Fruit fly (Drosophila melanogaster) whole organism, embryonic: ENCODE measurements around the gene Apoltp.

Experiments used
- CG11504 ChIP-seq: fragments of 200-800 bp; sonication (Bioruptor generic); optimal IDR thresholded peaks from 3 replicates; lab custom pipeline; 2019; ENCODE audit warnings: missing biosample characterization, mild to moderate bottlenecking, missing genetic modification characterization, moderate library complexity
- CG11560 ChIP-seq: fragments of 200-800 bp; sonication (Bioruptor generic); IDR thresholded peaks from 3 replicates; pipeline ENCODE4 v1.3.6; 2022; ENCODE audit warnings: missing biosample characterization, missing genetic modification characterization
- CG13775 ChIP-seq: fragments of 200-800 bp; sonication (Bioruptor generic); optimal IDR thresholded peaks from 3 replicates; lab custom pipeline; 2017; ENCODE audit warnings: missing biosample characterization, mild to moderate bottlenecking, missing genetic modification characterization
- CG15269 ChIP-seq: fragments of 200-800 bp; sonication (Bioruptor generic); optimal IDR thresholded peaks from 2 replicates; lab custom pipeline; 2018; ENCODE audit warnings: missing biosample characterization, mild to moderate bottlenecking, missing genetic modification characterization, moderate library complexity
- CG16779 ChIP-seq: fragments of 200-800 bp; sonication (Bioruptor generic); IDR thresholded peaks from 2 replicates; pipeline ENCODE4 v1.3.6; 2022; ENCODE audit warnings: missing biosample characterization, missing genetic modification characterization
- CG17186 ChIP-seq: fragments of 200-800 bp; sonication (Bioruptor generic); optimal IDR thresholded peaks from 3 replicates; lab custom pipeline; 2017; ENCODE audit warnings: missing biosample characterization, missing genetic modification reagents, missing genetic modification characterization
- CG17328 ChIP-seq: fragments of 200-800 bp; sonication (Bioruptor generic); IDR thresholded peaks from 2 replicates; pipeline ENCODE4 v1.3.6; 2022; ENCODE audit warnings: missing biosample characterization, missing genetic modification characterization
- CG17359 ChIP-seq: fragments of 200-800 bp; sonication (Bioruptor generic); optimal IDR thresholded peaks from 3 replicates; lab custom pipeline; 2018; ENCODE audit warnings: missing biosample characterization, mild to moderate bottlenecking, missing genetic modification characterization, moderate library complexity
- CG18262 ChIP-seq: fragments of 200-800 bp; optimal IDR thresholded peaks from 3 replicates; lab custom pipeline; 2019; ENCODE audit warnings: missing biosample characterization, mild to moderate bottlenecking, missing genetic modification characterization, moderate library complexity
- CG18599 ChIP-seq: fragments of 200-800 bp; sonication (Bioruptor generic); optimal IDR thresholded peaks from 3 replicates; lab custom pipeline; 2017; ENCODE audit warnings: missing biosample characterization, missing genetic modification characterization, mild to moderate bottlenecking, moderate library complexity, missing genetic modification reagents
- CG2120 ChIP-seq: fragments of 200-800 bp; sonication (Bioruptor generic); optimal IDR thresholded peaks from 3 replicates; lab custom pipeline; 2016; ENCODE audit warnings: missing biosample characterization, missing genetic modification characterization
- CG2678 ChIP-seq: fragments of 200-800 bp; sonication (Bioruptor generic); optimal IDR thresholded peaks from 3 replicates; lab custom pipeline; 2019; ENCODE audit warnings: missing biosample characterization, mild to moderate bottlenecking, missing genetic modification characterization, moderate library complexity
- CG3065 ChIP-seq: fragments of 200-800 bp; sonication (Bioruptor generic); optimal IDR thresholded peaks from 2 replicates; lab custom pipeline; 2016; ENCODE audit warnings: missing biosample characterization, missing genetic modification characterization
- CG31441 ChIP-seq: fragments of 200-800 bp; sonication (Bioruptor generic); IDR thresholded peaks from 2 replicates; pipeline ENCODE4 v1.3.6; 2022; ENCODE audit warnings: missing biosample characterization, missing genetic modification characterization
- CG43689 ChIP-seq: fragments of 200-800 bp; sonication (Bioruptor generic); IDR thresholded peaks from 2 replicates; pipeline ENCODE4 v1.3.6; 2022; ENCODE audit warnings: missing biosample characterization, missing genetic modification characterization
- CG4424 ChIP-seq: fragments of 200-800 bp; sonication (Bioruptor generic); optimal IDR thresholded peaks from 3 replicates; lab custom pipeline; 2016; ENCODE audit warnings: missing biosample characterization, missing genetic modification characterization
- CG7556 ChIP-seq: fragments of 200-800 bp; sonication (Bioruptor generic); optimal IDR thresholded peaks from 2 replicates; lab custom pipeline; 2017; ENCODE audit warnings: missing biosample characterization, mild to moderate bottlenecking, missing genetic modification characterization
- CG8359 ChIP-seq: fragments of 200-800 bp; sonication (Bioruptor generic); optimal IDR thresholded peaks from 2 replicates; lab custom pipeline; 2017; ENCODE audit warnings: missing biosample characterization, mild to moderate bottlenecking, missing genetic modification characterization, borderline replicate concordance
- CG9932 ChIP-seq: fragments of 200-800 bp; sonication (Bioruptor generic); IDR thresholded peaks from 2 replicates; pipeline ENCODE4 v1.3.6; 2022; ENCODE audit warnings: missing biosample characterization, missing genetic modification characterization
- Fer1 ChIP-seq: fragments of 200-800 bp; sonication (Bioruptor generic); optimal IDR thresholded peaks from 2 replicates; lab custom pipeline; 2017; ENCODE audit warnings: missing biosample characterization, mild to moderate bottlenecking, missing genetic modification characterization
- HmgZ ChIP-seq: fragments of 200-800 bp; sonication (Bioruptor generic); optimal IDR thresholded peaks from 2 replicates; lab custom pipeline; 2018; ENCODE audit warnings: missing biosample characterization, mild to moderate bottlenecking, missing genetic modification characterization
- Hr51 ChIP-seq, 2 experiments: fragments of 200-800 bp; sonication (Bioruptor generic); optimal IDR thresholded peaks; 2 replicates in 1 of 2; 3 replicates in 1 of 2; lab custom pipeline; 2016 to 2018; ENCODE audit warnings: missing biosample characterization in 2 of 2, missing genetic modification characterization in 2 of 2, mild to moderate bottlenecking in 1 of 2, moderate library complexity in 1 of 2
- Med ChIP-seq: fragments of 200-800 bp; sonication (Bioruptor generic); peaks from one replicate; lab custom pipeline; 2016; ENCODE audit warnings: missing biosample characterization, missing genetic modification characterization, mild to moderate bottlenecking, inconsistent platforms, moderate library complexity
- PHDP ChIP-seq: fragments of 200-800 bp; sonication (Bioruptor generic); optimal IDR thresholded peaks from 3 replicates; lab custom pipeline; 2018; ENCODE audit warnings: missing biosample characterization, mild to moderate bottlenecking, missing genetic modification characterization, moderate library complexity
- Rfx ChIP-seq: fragments of 200-800 bp; sonication (Bioruptor generic); IDR thresholded peaks from 2 replicates; pipeline ENCODE4 v1.3.6; 2022; ENCODE audit warnings: missing biosample characterization, missing genetic modification characterization
- Sox102F ChIP-seq: fragments of 200-800 bp; sonication (Bioruptor generic); optimal IDR thresholded peaks from 2 replicates; lab custom pipeline; 2018; ENCODE audit warnings: missing biosample characterization, mild to moderate bottlenecking, missing genetic modification characterization, moderate library complexity
- Xbp1 ChIP-seq: fragments of 200-800 bp; sonication (Bioruptor generic); optimal IDR thresholded peaks from 3 replicates; lab custom pipeline; 2016; ENCODE audit warnings: missing biosample characterization, mild to moderate bottlenecking, missing genetic modification characterization
- Xrp1 ChIP-seq: fragments of 200-800 bp; sonication (Bioruptor generic); IDR thresholded peaks from 2 replicates; pipeline ENCODE4 v1.3.6; 2022; ENCODE audit warnings: missing biosample characterization, missing genetic modification characterization
- abd-A ChIP-seq: fragments of 200-800 bp; sonication (Bioruptor generic); optimal IDR thresholded peaks from 3 replicates; lab custom pipeline; 2019; ENCODE audit warnings: missing biosample characterization, mild to moderate bottlenecking, missing genetic modification characterization, moderate library complexity
- bsh ChIP-seq, 2 experiments: fragments of 200-800 bp; sonication (Bioruptor generic); optimal IDR thresholded peaks; 2 replicates each; lab custom pipeline; 2017 to 2018; ENCODE audit warnings: mild to moderate bottlenecking in 2 of 2, missing biosample characterization in 2 of 2, missing genetic modification characterization in 2 of 2, moderate library complexity in 1 of 2
- cwo ChIP-seq: fragments of 200-800 bp; sonication (Bioruptor generic); optimal IDR thresholded peaks from 3 replicates; lab custom pipeline; 2017; ENCODE audit warnings: missing biosample characterization, missing genetic modification characterization, mild to moderate bottlenecking, moderate library complexity, missing genetic modification reagents
- da ChIP-seq: fragments of 200-800 bp; sonication (Bioruptor generic); optimal IDR thresholded peaks from 2 replicates; lab custom pipeline; 2016; ENCODE audit warnings: missing biosample characterization, missing genetic modification characterization
- dan ChIP-seq: fragments of 200-800 bp; sonication (Bioruptor generic); IDR thresholded peaks from 2 replicates; pipeline ENCODE4 v1.3.6; 2022; ENCODE audit warnings: missing biosample characterization, missing genetic modification characterization
- dysf ChIP-seq: fragments of 200-800 bp; sonication (Bioruptor generic); IDR thresholded peaks from 3 replicates; pipeline ENCODE4 v1.3.6; 2022; ENCODE audit warnings: missing biosample characterization, missing genetic modification characterization
- emc ChIP-seq: fragments of 200-800 bp; sonication (Bioruptor generic); optimal IDR thresholded peaks from 2 replicates; lab custom pipeline; 2016; ENCODE audit warnings: missing biosample characterization, missing genetic modification characterization
- ems ChIP-seq: fragments of 200-800 bp; sonication (Bioruptor generic); optimal IDR thresholded peaks from 3 replicates; lab custom pipeline; 2016; ENCODE audit warnings: missing biosample characterization, missing genetic modification characterization
- grau ChIP-seq: fragments of 200-800 bp; optimal IDR thresholded peaks from 3 replicates; lab custom pipeline; 2019; ENCODE audit warnings: missing biosample characterization, mild to moderate bottlenecking, missing genetic modification characterization, moderate library complexity
- lab ChIP-seq: fragments of 200-800 bp; sonication (Bioruptor generic); optimal IDR thresholded peaks from 3 replicates; lab custom pipeline; 2017; ENCODE audit warnings: missing biosample characterization, missing genetic modification characterization, mild to moderate bottlenecking, moderate library complexity, missing genetic modification reagents
- lbe ChIP-seq: fragments of 200-800 bp; sonication (Bioruptor generic); optimal IDR thresholded peaks from 2 replicates; lab custom pipeline; 2016; ENCODE audit warnings: missing biosample characterization, mild to moderate bottlenecking, missing genetic modification characterization
- lmd ChIP-seq: fragments of 200-800 bp; sonication (Bioruptor generic); IDR thresholded peaks from 2 replicates; pipeline ENCODE4 v1.3.6; 2022; ENCODE audit warnings: missing biosample characterization, missing genetic modification characterization
- nerfin-1 ChIP-seq: fragments of 200-800 bp; sonication (Bioruptor generic); optimal IDR thresholded peaks from 3 replicates; lab custom pipeline; 2019; ENCODE audit warnings: missing biosample characterization, mild to moderate bottlenecking, missing genetic modification characterization, moderate library complexity
- pan ChIP-seq, 4 experiments: fragments of >200 bp in 3 of 4; fragments of 200-800 bp in 1 of 4; sonication (Bioruptor generic) in 1 of 4; optimal IDR thresholded peaks in 3 of 4; IDR thresholded peaks in 1 of 4; 2 replicates each; pipeline versions ENCODE4 v1.3.6 to Lab custom; 2017 to 2022; ENCODE audit warnings: missing biosample characterization in 2 of 4, missing genetic modification characterization in 2 of 4, mixed read lengths in 1 of 4
- rib ChIP-seq: fragments of 200-800 bp; sonication (Bioruptor generic); IDR thresholded peaks from 2 replicates; pipeline ENCODE4 v1.3.6; 2022; ENCODE audit warnings: missing biosample characterization, missing genetic modification characterization
- row ChIP-seq: fragments of 200-800 bp; sonication (Bioruptor generic); IDR thresholded peaks from 3 replicates; pipeline ENCODE4 v1.3.6; 2022; ENCODE audit warnings: missing biosample characterization, missing genetic modification characterization
- slbo ChIP-seq: fragments of 200-800 bp; sonication (Bioruptor generic); IDR thresholded peaks from 2 replicates; pipeline ENCODE4 v1.3.6; 2022; ENCODE audit warnings: missing biosample characterization, missing genetic modification characterization
- sob ChIP-seq: fragments of 200-800 bp; sonication (Bioruptor generic); IDR thresholded peaks from 2 replicates; pipeline ENCODE4 v1.3.6; 2022; ENCODE audit warnings: missing biosample characterization, missing genetic modification characterization
- stc ChIP-seq: fragments of 200-800 bp; sonication (Bioruptor generic); IDR thresholded peaks from 2 replicates; pipeline ENCODE4 v1.3.6; 2022; ENCODE audit warnings: missing biosample characterization, missing genetic modification characterization
- trh ChIP-seq: fragments of 200-800 bp; sonication (Bioruptor generic); optimal IDR thresholded peaks from 2 replicates; lab custom pipeline; 2016; ENCODE audit warnings: missing biosample characterization, missing genetic modification characterization

Gene Apoltp

DNA sequence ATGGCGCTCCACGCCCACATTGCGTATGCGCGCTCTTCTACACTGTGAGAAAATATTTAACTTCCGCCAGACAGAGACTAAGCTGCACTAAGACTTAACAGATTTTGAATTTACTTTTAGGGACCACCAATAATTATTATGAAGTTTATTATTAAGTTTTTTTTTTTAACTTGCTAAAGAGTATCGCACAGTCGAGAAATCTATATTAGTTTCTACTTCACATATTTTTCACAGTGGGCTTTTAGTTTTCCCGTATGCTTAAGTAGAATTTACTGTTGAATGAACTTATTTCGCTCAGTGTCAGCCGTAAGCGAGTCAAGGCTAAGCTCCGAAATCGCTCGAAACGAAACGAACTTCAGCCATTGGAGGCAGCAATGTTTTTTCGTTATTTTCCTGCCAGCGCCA lies 26.5 kb downstream of the Apoltp start (continued):
- peak; percentile 17 for TF ChIP-seq CG4424

DNA sequence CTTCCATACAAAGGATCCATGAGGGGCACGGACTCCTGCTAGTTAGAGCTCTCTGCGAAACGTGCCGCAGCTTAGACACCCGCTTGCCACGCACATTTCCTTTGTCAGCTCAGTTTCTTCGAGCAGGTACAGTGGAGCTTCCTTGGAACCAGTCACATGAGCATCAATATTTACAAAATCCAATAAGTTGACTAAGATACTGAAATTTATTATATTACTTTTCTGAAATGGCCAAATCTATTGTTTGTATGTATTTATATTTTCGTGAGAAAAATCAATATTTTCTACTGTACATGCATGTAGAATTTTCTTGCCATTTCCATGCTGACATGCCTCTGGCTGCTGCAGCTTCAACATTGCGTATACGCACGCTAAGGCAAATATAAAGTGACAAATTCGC lies 29.0 kb downstream of the Apoltp start:
- TF ChIP-seq CG2678: peak; percentile 7
- TF ChIP-seq CG7556: peak; percentile 5
- TF ChIP-seq row (GFP tag; lab: Robert Waterston, UW): 0 out of 3 replicates have a peak, but pooled peaks have one; percentile 11
- TF ChIP-seq ems: no peak
- peak; percentile 16 for TF ChIP-seq CG11504 (tag; lab: Kevin White, UChicago)
- peak; percentile 20 for TF ChIP-seq CG2120 (GFP tag; lab: Kevin White, UChicago)
- TF ChIP-seq CG43689 (GFP tag; lab: Robert Waterston, UW): no peak
- peak; percentile 8 for TF ChIP-seq cwo (GFP tag; lab: Kevin White, UChicago)
- peak; percentile 60 for TF ChIP-seq CG18599 (GFP tag; lab: Kevin White, UChicago)
- TF ChIP-seq Rfx: peak; percentile 13; the same call in 1 of the 2 replicates
- TF ChIP-seq Med: peak; percentile 34
- peak; percentile 43; the same call in 1 of the 2 replicates for TF ChIP-seq CG9932 (GFP tag; lab: Robert Waterston, UW)
- TF ChIP-seq lab (GFP tag; lab: Kevin White, UChicago): peak; percentile 52
- peak; percentile 46 for TF ChIP-seq grau (tag; lab: Kevin White, UChicago)
- TF ChIP-seq CG17328: no peak

DNA sequence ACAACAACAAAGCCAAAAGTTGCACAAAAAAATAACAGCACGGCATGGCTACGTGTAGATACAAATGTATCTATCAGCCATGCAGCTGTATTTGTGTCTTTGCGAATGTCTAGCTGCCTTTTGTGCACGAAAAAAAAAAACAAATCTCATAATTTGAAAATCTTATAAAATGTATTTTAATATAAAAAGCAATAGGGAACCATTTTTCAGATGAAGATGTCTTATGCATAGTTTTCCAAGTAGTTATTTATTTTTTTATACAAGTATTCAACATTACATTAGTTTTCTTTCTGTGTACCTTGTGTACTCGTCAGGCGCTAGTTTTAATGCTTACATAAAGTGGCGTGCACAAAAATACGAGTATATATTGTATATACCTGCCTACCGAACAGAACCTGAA lies 35.4 kb downstream of the Apoltp start:
- peak; percentile 55; the same call in 2 of the 3 replicates for TF ChIP-seq dysf
- TF ChIP-seq Fer1: peak; percentile 19
- TF ChIP-seq sob (GFP tag; lab: Robert Waterston, UW): peak; percentile 36; the same call in 1 of the 2 replicates
- TF ChIP-seq CG15269 (tag; lab: Kevin White, UChicago): peak; percentile 10
- TF ChIP-seq trh (GFP tag; lab: Kevin White, UChicago): no peak
- no peak for TF ChIP-seq Xbp1 (GFP tag; lab: Kevin White, UChicago)
- peak; percentile 57 for TF ChIP-seq slbo (GFP tag; lab: Robert Waterston, UW)
- TF ChIP-seq CG16779 (GFP tag; lab: Robert Waterston, UW): no peak
- TF ChIP-seq CG3065 (GFP tag; lab: Kevin White, UChicago): no peak
- TF ChIP-seq bsh (GFP tag; optimal IDR thresholded peaks at IDR 0.05; lab: Kevin White, UChicago): no peak
- no peak for TF ChIP-seq emc
- TF ChIP-seq da (GFP tag; lab: Kevin White, UChicago): no peak
- TF ChIP-seq abd-A (tag; lab: Kevin White, UChicago): no peak
- TF ChIP-seq CG17359 (tag; lab: Kevin White, UChicago): peak; percentile 29
- TF ChIP-seq Hr51 (GFP tag; optimal IDR thresholded peaks at IDR 0.05; lab: Kevin White, UChicago): peak in 1 of 2 experiments; percentile 37
- no peak for TF ChIP-seq pan (optimal IDR thresholded peaks at IDR 0.05; lab: Kevin White, UChicago)
- peak in 1 of 2 experiments; percentile 26 for TF ChIP-seq pan (GFP tag; optimal IDR thresholded peaks at IDR 0.05 in 1 of 2, IDR thresholded peaks at IDR 0.05 in 1 of 2)
- no peak for TF ChIP-seq lbe (GFP tag; lab: Kevin White, UChicago)
- TF ChIP-seq dan (GFP tag; lab: Robert Waterston, UW): no peak
- TF ChIP-seq CG13775 (GFP tag; lab: Kevin White, UChicago): no peak
- peak; percentile 7 for TF ChIP-seq Sox102F (GFP tag; lab: Kevin White, UChicago)
- no peak for TF ChIP-seq CG17186 (GFP tag; lab: Kevin White, UChicago)
- TF ChIP-seq CG8359 (GFP tag; lab: Kevin White, UChicago): no peak
- no peak for TF ChIP-seq CG11560 (tag; lab: Robert Waterston, UW)
- TF ChIP-seq nerfin-1 (tag; lab: Kevin White, UChicago): no peak
- TF ChIP-seq CG31441 (GFP tag; lab: Robert Waterston, UW): peak; percentile 37; the same call in 1 of the 2 replicates
- TF ChIP-seq stc (GFP tag; lab: Robert Waterston, UW): peak; percentile 54
- TF ChIP-seq lmd: peak; percentile 39; the same call in 1 of the 2 replicates
- no peak for TF ChIP-seq HmgZ (tag; lab: Kevin White, UChicago)
- TF ChIP-seq PHDP (tag; lab: Kevin White, UChicago): peak; percentile 5
- no peak for TF ChIP-seq CG18262
- no peak for TF ChIP-seq rib
- TF ChIP-seq Xrp1 (GFP tag; lab: Robert Waterston, UW): peak; percentile 42; the same call in 1 of the 2 replicates
